Fruit fly (Drosophila melanogaster): ENCODE data around the gene mthl5.

mthl5 gene

dm6 chr3R:11887114-11888037, at the start of gene mthl5 (continued):
- TF ChIP-seq unpg (GFP tag; optimal IDR thresholded peaks at IDR 0.05) (peak; percentile 75), Ravus (GFP tag; IDR thresholded peaks at IDR 0.05) (no peak; the same call in 1 of the 2 replicates), Six4 (GFP tag; optimal IDR thresholded peaks at IDR 0.05) (peak; percentile 71), Opbp (GFP tag; IDR thresholded peaks at IDR 0.05; ENCODE audit: partially characterized antibody) (no peak), CG13624 (GFP tag; optimal IDR thresholded peaks at IDR 0.05) (peak; percentile 80), Pdp1 (GFP tag; optimal IDR thresholded peaks at IDR 0.05) (peak; percentile 83 to 91), CG1647 (GFP tag; optimal IDR thresholded peaks at IDR 0.05) (peak; percentile 67), CG2129 (GFP tag; IDR thresholded peaks at IDR 0.05; ENCODE audit: partially characterized antibody) (no peak), Awh (GFP tag; IDR thresholded peaks at IDR 0.05) (0 out of 2 replicates have a peak, but pooled peaks have one; percentile 61), lilli (GFP tag; optimal IDR thresholded peaks at IDR 0.05) (peak; percentile 85), z (GFP tag; IDR thresholded peaks at IDR 0.05) (peak; percentile 66; the same call in 2 of the 3 replicates), bcd (GFP tag; optimal IDR thresholded peaks at IDR 0.05) (peak; percentile 83), mam (GFP tag; optimal IDR thresholded peaks at IDR 0.05) (peak; percentile 77), wor (GFP tag; IDR thresholded peaks at IDR 0.05) (peak; percentile 47; the same call in 1 of the 2 replicates), gfzf (GFP tag; optimal IDR thresholded peaks at IDR 0.05) (no peak), dmrt99B (tag; optimal IDR thresholded peaks at IDR 0.05) (peak; percentile 86), CG8478 (optimal IDR thresholded peaks at IDR 0.05) (peak; percentile 63), sob (GFP tag; IDR thresholded peaks at IDR 0.05) (peak; percentile 64), CG8089 (GFP tag; optimal IDR thresholded peaks at IDR 0.05) (peak; percentile 51), CG7963 (GFP tag; IDR thresholded peaks at IDR 0.05; ENCODE audit: partially characterized antibody) (no peak), fd96Cb (tag; optimal IDR thresholded peaks at IDR 0.05) (peak; percentile 84), CG17186 (GFP tag; optimal IDR thresholded peaks at IDR 0.05) (peak; percentile 34), CHES-1-like (GFP tag; optimal IDR thresholded peaks at IDR 0.05) (peak; percentile 69), CG6254 (GFP tag; optimal IDR thresholded peaks at IDR 0.05) (peak; percentile 69), CG17912 (GFP tag; optimal IDR thresholded peaks at IDR 0.05) (no peak), CG6272 (GFP tag; IDR thresholded peaks at IDR 0.05) (peak; percentile 59), corto (GFP tag; optimal IDR thresholded peaks at IDR 0.05) (peak; percentile 74), CG2889 (GFP tag; IDR thresholded peaks at IDR 0.05) (no peak), CG13296 (GFP tag; optimal IDR thresholded peaks at IDR 0.05) (peak; percentile 59), lmd (GFP tag; IDR thresholded peaks at IDR 0.05) (peak; percentile 82), YL-1 (GFP tag; optimal IDR thresholded peaks at IDR 0.05) (no peak), CG13775 (GFP tag; optimal IDR thresholded peaks at IDR 0.05) (peak; percentile 76), CG11456 (GFP tag; IDR thresholded peaks at IDR 0.05) (peak; percentile 82), CG17385 (GFP tag; optimal IDR thresholded peaks at IDR 0.05) (peak; percentile 67), Dip2 (GFP tag; IDR thresholded peaks at IDR 0.05) (no peak), al (GFP tag; IDR thresholded peaks at IDR 0.05) (peak; percentile 55; the same call in 1 of the 2 replicates), CG14667 (GFP tag; IDR thresholded peaks at IDR 0.05) (peak; percentile 64), seq (GFP tag; IDR thresholded peaks at IDR 0.05) (peak; percentile 67), pb (GFP tag; optimal IDR thresholded peaks at IDR 0.05) (no peak), CG30431 (GFP tag; optimal IDR thresholded peaks at IDR 0.05) (peak; percentile 63), Neu2 (GFP tag; optimal IDR thresholded peaks at IDR 0.05; ENCODE audit: borderline replicate concordance) (no peak), vnd (GFP tag; IDR thresholded peaks at IDR 0.05; ENCODE audit: partially characterized antibody) (no peak), Bteb2 (GFP tag; optimal IDR thresholded peaks at IDR 0.05) (peak; percentile 61), CG43689 (GFP tag; IDR thresholded peaks at IDR 0.05) (peak; percentile 27; the same call in 1 of the 2 replicates), CG9817 (tag; optimal IDR thresholded peaks at IDR 0.05) (peak; percentile 44), CG3847 (GFP tag; IDR thresholded peaks at IDR 0.05) (peak; percentile 63), CG4282 (GFP tag; optimal IDR thresholded peaks at IDR 0.05) (peak; percentile 4), HLH3B (GFP tag; IDR thresholded peaks at IDR 0.05) (peak; percentile 73), sr (GFP tag; IDR thresholded peaks at IDR 0.05) (0 out of 3 replicates have a peak, but pooled peaks have one; percentile 48)

All from whole organism, embryonic.